Worm (Caenorhabditis elegans) whole organism, late embryonic: Measurements from ENCODE around the gene rcat-1.

ENCODE experiments used
- F13H6.1 ChIP-seq: sonication (generic microtip); optimal IDR thresholded peaks from 2 replicates; lab custom pipeline; 2016; ENCODE audit warnings: missing genetic modification characterization, missing compliant biosample characterization
- K09A11.1 ChIP-seq: sonication (generic microtip); optimal IDR thresholded peaks from 2 replicates; lab custom pipeline; 2017; ENCODE audit warnings: antibody characterized with exemption, mild to moderate bottlenecking, missing genetic modification characterization, missing compliant biosample characterization; ENCODE audit not compliant: insufficient read depth
- ceh-30 ChIP-seq: fragments of 150-350 bp; optimal IDR thresholded peaks from 2 replicates; lab custom pipeline; 2014; ENCODE audit warnings: missing biosample characterization, missing genetic modification characterization
- ceh-45 ChIP-seq: fragments of 200-800 bp; sonication (Bioruptor generic); IDR thresholded peaks from 2 replicates; pipeline ENCODE4 v1.3.6; 2022; ENCODE audit warnings: missing genetic modification reagents, missing genetic modification characterization, missing compliant biosample characterization
- ceh-9 ChIP-seq: sonication (generic microtip); optimal IDR thresholded peaks from 2 replicates; lab custom pipeline; 2016; ENCODE audit warnings: mild to moderate bottlenecking, missing genetic modification characterization, inconsistent platforms, missing compliant biosample characterization
- elt-2 ChIP-seq: sonication (generic microtip); optimal IDR thresholded peaks from 2 replicates; lab custom pipeline; 2016; ENCODE audit warnings: missing genetic modification reagents, missing genetic modification characterization, missing compliant biosample characterization
- fkh-10 ChIP-seq: fragments of 150-350 bp; optimal IDR thresholded peaks from 2 replicates; lab custom pipeline; 2014; ENCODE audit warnings: missing biosample characterization, missing genetic modification reagents, missing genetic modification characterization
- hlh-8 ChIP-seq: sonication (generic microtip); optimal IDR thresholded peaks from 2 replicates; lab custom pipeline; 2016; ENCODE audit warnings: missing genotype, missing genetic modification characterization, missing compliant biosample characterization
- pha-4 ChIP-seq: fragments of 150-350 bp; optimal IDR thresholded peaks from 2 replicates; lab custom pipeline; 2018; ENCODE audit warnings: missing biosample characterization, missing genetic modification reagents, missing genetic modification characterization
- sdc-2 ChIP-seq: sonication (generic microtip); optimal IDR thresholded peaks from 2 replicates; lab custom pipeline; 2016; ENCODE audit warnings: missing genotype, missing genetic modification characterization, missing compliant biosample characterization
- tbx-7 ChIP-seq: sonication (generic microtip); optimal IDR thresholded peaks from 2 replicates; lab custom pipeline; 2016; ENCODE audit warnings: missing genotype, missing genetic modification characterization, missing compliant biosample characterization

- TF ChIP-seq F13H6.1 (tag; lab: Kevin White, UChicago) (no peak), hlh-8 (no peak), fkh-10 (GFP tag; lab: Kevin White, UChicago) (no peak), ceh-30 (tag; lab: Kevin White, UChicago) (no peak), tbx-7 (tag; lab: Kevin White, UChicago) (no peak), K09A11.1 (tag; lab: Kevin White, UChicago) (no peak), ceh-9 (tag; lab: Kevin White, UChicago) (no peak), elt-2 (tag; lab: Kevin White, UChicago) (no peak), ceh-45 (no peak), pha-4 (no peak), sdc-2 (no peak)
Observed at ce11 chrIV:290387-290786, 35.2 kb upstream of the rcat-1 start.
